Fruit fly (Drosophila melanogaster): ENCODE data around the gene Idh3g.

dm6 chr3R:25662358-25662757 lies 18.3 kb upstream of the Idh3g start:
- no peak for TF ChIP-seq Dif (GFP tag; optimal IDR thresholded peaks at IDR 0.05; ENCODE audit: partially characterized antibody)
- TF ChIP-seq pan (optimal IDR thresholded peaks at IDR 0.05): no peak
- TF ChIP-seq usp (GFP tag; optimal IDR thresholded peaks at IDR 0.05): no peak
- TF ChIP-seq dsf (GFP tag; optimal IDR thresholded peaks at IDR 0.05; ENCODE audit: borderline replicate concordance): no peak
- TF ChIP-seq Jra (GFP tag; optimal IDR thresholded peaks at IDR 0.05): no peak
- TF ChIP-seq N (GFP tag; optimal IDR thresholded peaks at IDR 0.05): no peak
- TF ChIP-seq CG32264 (GFP tag; optimal IDR thresholded peaks at IDR 0.05): no peak
- no peak for TF ChIP-seq foxo (GFP tag; optimal IDR thresholded peaks at IDR 0.05)
- no peak for TF ChIP-seq ey (GFP tag; optimal IDR thresholded peaks at IDR 0.05)
- no peak for TF ChIP-seq lola (GFP tag; optimal IDR thresholded peaks at IDR 0.05)
